Fruit fly (Drosophila melanogaster) whole organism, larva: Measurements from ENCODE around the gene fng.

Experiments used
- noc ChIP-seq: fragments of 200-800 bp; sonication (Bioruptor generic); optimal IDR thresholded peaks from 3 replicates; lab custom pipeline; 2019; ENCODE audit warnings: missing biosample characterization, mild to moderate bottlenecking, missing genetic modification characterization, moderate library complexity

Gene fng

DNA sequence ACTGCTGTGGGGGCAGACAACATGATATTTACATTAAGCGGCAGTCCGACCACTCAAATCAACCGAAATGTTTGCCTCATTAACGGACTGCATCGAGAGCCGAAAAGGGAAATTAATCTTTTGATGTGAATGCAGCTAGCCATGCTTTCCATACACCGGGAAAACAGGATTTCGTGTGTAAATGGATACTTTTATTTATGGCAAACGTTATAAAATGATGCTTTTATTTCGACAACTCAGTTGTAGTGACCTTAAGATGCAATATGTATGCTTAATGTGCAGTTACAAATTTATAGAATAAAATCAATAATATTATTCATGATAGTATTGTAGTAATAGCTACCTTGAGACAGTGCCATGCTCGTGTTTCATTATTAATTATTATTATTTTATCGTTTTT is 17.8 kb downstream of the fng start:
- no peak for TF ChIP-seq noc (tag; lab: Kevin White, UChicago)

DNA sequence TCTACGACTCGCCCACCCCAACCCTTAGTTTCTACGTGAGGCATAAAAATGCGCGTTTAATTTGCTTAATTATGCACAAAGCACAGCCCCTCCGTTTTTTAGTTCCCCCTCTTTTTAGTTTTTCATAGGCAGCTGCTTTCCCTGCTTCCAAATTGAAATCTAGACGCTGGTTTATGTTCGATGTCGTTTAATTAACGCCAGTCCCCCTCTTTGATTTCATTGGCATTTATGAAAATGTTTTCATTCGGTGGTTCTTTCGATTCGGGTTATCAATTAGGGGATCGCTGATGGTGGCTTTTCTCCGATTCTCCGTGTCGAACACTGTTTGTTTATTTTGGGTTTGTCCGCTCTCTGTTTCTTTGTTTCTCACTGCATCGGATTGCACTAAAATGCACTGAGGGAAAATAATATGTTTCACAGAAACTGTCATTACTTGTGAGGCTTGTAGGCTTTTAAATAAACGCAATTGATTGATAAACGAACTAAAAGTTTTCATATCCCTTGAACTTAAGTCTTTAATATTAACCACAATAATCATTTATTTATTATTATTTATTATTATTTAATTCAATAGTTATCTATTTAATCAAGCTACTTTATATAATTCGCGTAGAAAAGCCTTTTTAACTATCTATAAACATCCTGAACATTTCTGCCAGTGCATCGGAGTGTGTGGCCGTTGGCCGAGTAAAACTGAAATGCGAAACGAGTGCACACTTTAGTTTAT is 19.1 kb downstream of the fng start:
- TF ChIP-seq noc (tag; lab: Kevin White, UChicago): no peak

DNA sequence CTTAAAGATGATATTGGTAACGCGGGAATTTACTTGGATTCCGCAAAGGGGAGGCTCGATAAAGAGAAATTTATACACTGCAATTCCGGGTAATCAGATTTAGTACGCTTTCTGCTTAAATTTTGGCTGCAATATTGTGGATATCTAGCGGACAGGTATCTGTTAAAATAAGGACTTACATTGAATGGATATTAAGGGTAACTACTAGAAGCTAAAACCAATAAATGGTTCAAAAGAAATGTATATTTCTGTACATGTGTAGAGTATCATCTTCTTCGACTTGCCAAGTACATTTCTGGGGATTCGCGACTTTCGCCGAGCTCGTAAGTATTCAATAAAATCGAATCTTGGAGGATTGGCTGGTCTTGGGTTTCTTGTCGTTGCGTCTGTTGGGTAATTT is 19.9 kb downstream of the fng start:
- TF ChIP-seq noc (tag; lab: Kevin White, UChicago): no peak

DNA sequence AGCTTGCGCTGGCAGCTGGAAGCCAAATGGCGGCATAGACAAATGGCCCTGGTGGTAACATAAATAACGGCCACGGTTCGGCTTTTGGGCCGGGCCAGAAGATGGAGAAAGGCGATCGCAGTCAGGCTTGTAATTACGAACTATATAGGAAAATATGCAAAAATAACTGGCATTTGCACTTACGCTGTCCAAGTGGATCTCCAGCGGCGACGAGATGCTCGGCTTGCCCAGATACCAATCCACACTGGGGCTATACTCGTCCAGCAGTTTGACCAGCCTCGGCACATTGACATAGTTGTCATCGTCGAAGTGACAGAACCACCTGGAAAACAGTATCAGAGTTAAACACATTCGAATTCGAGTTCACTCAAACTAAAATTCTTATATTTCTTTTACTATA is 21.8 kb downstream of the fng start, which contains the start of gene CG10589:
Gene CG10589, plus strand, starts transcription at position 301 of the 400 bp plus-strand sequence.
- TF ChIP-seq noc (tag; lab: Kevin White, UChicago): no peak

DNA sequence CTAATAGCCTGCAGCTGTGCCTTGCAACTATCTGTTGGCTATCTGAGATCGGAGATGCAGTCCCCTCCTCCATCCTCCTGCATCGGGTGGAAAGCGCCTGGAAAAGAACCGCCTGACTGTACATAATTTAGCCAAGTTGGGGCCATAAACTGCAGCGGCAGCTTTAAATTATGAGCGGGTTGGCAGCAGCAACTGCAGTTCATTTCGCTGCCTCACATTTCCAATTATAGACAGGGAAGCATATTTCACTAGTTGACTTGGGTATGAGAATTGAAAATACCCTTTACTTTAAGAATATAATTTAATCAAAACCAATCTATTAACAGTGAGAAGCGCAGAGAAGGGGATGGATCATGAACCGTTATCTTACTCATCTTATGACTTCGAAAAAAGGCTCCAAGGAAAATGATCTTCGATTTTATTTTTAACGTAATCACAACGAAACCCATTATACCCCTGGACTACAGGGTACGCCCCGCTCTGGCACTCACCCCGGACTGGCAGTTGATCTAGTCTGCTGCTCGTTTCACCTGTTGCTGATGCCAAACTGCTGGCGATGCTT is 26.2 kb downstream of the fng start:
- no peak for TF ChIP-seq noc (tag; lab: Kevin White, UChicago)

DNA sequence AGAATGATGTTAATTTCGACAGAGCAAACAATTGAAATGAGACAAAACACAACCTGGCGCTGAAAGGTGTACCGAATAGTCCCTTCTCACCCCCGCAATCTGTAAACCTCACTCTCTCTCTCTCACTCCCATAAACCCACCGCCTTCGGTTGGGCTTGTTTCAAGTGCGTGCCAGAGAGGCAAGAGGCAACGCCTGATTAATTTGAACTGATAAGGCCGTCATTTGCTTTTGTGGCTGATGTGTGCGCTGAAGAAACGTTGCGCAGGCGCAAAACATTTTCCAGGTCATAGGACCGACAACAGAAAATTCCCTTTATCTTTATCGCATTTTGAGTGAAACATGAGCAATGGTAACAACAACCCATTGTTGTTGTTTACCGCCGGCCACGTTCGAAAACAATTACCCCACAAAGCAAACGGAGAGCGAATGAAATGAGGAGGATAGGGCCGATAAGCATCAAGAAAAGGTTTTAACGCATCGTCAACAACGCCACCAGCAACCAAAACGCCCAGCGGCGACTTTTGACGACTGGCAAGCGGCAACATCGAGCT is 27.0 kb downstream of the fng start:
- TF ChIP-seq noc (tag; lab: Kevin White, UChicago): no peak

DNA sequence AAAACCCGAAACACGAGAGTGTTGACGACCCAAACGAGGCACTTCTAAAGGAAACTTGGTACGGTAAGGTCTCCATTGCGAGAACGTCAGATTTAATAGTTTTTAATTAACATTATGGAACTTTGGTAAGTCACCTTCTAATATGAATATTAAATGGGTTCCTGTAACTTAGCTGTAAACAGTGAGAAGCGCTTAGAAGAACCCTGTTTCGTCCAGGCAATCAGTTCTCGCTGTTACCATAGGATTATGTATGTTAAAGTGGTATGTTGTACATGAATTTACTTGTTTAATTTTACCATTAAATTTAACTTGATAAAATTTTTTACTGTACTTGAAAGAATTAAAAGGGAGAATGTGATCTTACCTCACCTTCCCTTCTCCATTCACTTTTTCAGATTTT is 27.5 kb downstream of the fng start:
- TF ChIP-seq noc (tag; lab: Kevin White, UChicago): no peak

DNA sequence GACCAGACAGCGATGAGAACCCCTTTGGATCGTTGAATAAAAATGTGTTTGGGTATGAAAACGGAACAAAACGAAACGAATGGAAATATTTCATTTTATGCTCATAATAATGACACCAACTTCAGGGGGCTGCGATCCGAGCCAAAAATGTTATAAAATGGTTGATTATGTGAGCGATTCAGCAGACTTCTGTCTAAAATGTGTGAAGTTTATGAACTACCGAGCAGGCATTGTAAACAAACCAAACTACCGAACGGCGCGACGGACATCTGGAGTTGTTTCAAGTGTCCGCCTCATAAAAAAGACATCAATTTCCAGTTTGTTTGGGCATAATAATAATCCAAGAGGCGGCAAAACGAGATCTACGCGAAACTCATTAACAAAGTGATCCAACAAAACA is 28.8 kb downstream of the fng start:
- TF ChIP-seq noc (tag; lab: Kevin White, UChicago): no peak

DNA sequence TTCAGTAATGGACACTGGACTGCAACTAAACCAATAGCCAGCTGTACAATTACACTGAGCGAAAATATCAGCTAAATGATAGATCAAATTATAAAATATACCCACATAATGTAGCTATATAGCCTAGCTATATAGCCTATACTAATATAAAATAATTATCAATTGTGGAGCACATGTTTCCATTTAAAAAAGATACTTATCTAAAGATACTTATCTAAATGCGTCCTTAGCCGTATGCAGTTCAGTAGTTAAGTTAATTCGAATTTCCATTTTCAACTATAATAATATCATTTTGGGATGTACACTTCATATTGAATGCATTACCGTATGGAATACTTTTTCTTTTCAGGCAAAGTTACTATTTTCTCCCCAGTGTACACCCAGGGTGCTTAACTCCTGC is 30.4 kb downstream of the fng start:
- TF ChIP-seq noc (tag; lab: Kevin White, UChicago): no peak

DNA sequence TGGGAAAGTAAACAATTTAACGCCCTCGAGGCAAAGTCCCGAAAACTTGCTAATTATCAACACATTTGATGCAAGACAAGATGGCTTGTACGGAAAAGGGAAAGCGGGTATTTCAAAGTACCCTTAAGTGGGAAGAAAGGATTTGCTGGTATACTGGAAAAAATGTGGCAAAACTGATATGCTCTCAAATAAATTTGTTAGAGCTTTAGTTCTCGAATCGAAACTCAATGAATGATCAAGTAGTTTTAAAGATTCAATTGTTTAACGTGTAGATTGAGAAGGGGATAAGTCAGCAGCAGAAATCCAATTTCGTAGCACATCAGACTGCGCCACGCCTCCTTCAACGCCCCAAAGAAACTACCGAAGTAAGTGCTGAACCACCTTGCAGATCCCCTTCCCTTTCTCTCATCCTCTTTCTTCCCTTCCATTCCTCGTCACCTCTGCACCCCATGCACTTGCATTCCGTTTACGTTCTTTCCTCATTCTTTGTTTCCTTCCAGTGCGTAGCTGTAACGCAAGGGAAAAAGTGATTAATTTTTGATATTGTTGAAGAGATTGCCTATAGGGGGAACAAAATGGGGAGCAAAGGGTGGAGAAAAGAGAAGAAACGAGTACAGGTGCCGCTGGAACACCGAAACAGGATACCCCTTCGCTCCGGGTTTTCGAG is 32.2 kb downstream of the fng start:
- no peak for TF ChIP-seq noc (tag; lab: Kevin White, UChicago)

DNA sequence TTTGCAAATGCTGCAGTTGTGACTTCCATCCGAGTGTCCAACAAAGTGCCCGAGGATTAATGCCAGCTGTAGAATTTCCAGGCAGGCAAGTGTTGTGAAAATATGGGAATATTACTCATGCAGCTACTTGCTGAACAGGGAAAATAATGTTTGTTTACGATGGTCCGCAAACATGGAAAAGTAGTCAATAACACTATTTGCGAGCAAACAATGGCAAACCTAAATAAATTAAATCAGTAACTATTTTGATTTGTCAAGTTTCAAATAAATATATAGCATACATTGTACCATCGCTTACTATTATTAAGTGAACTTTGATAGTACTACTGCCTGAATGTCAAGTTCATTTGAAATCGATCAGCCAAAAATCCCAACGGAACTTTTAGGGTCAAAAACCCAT is 34.2 kb downstream of the fng start:
- TF ChIP-seq noc (tag; lab: Kevin White, UChicago): no peak

DNA sequence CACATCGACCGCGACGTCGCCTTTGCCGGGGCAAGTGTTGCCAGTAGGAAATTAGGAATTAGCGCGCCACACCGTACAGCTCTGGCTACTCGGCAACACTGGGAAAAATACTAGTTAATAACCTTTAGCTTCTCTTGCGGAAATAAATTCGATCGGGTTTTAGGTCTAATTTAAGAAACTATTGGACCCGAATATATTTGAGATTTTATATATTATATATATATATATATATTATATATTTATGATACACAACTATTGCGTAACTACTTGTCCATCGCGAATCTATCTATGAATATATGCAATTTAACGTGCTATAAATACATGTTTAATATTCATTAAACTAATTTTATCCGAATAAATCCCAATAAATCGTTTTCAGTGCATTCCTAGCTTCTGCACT is 34.9 kb downstream of the fng start:
- TF ChIP-seq noc (tag; lab: Kevin White, UChicago): no peak

DNA sequence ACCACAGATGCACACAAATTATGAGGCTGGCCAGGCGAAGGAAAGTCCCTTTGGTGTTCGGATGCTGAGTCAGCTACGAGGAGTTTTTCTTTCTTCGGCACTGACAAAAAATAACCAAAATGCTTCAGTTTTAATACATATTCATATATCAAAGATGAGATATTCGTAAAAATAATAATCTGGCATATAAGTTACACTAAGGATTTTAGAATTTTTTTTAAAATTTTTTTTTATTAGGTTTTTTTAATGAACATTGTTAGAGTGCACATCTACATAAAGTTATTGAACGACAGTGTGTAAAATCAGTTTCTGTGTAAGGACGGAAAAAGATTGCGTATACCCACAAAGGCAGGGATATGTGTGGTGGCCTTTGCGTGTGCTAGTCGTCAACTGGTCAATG is 42.4 kb downstream of the fng start:
- no peak for TF ChIP-seq noc (tag; lab: Kevin White, UChicago)

DNA sequence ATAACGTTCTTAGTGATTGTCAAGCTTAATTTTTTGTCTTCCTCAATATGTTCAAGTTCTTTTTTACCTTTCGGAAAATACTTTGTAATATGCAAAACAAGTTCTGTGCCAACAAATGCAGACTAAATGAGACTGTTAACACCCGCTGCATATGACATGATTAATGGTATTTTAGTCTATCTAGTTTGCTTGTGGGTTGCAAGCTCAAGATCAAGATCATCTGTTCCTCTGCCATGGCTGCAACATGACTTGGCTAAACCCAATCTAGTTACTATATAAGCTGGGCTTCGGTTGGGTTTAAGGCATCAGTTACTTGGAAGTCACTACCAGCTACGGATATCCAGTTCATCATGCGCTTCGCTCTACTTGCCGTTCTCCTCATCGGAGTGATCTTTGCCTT is 43.8 kb downstream of the fng start, which contains the start of gene CG11458:
Gene CG11458, plus strand, starts transcription at position 301 of the 400 bp plus-strand sequence.
- no peak for TF ChIP-seq noc (tag; lab: Kevin White, UChicago)

DNA sequence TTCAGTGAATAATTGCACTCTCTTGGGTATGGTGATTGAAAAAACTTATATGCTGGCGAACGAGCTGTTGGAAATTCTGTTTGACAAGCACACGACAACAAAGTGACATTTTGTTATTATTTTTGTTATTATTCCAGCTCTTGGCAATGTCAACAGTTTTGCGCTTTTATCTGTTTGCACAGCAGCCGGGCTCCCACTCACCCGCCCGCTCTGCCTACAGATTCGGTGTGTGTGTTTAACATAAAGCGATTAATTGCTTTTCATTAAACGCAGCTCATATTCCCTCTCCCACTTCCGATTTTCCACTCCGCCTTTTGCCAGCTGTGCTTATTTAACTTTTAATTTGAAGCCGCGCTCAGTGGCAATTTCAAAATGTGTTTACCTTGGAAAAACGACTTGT is 48.3 kb downstream of the fng start:
- no peak for TF ChIP-seq noc (tag; lab: Kevin White, UChicago)

DNA sequence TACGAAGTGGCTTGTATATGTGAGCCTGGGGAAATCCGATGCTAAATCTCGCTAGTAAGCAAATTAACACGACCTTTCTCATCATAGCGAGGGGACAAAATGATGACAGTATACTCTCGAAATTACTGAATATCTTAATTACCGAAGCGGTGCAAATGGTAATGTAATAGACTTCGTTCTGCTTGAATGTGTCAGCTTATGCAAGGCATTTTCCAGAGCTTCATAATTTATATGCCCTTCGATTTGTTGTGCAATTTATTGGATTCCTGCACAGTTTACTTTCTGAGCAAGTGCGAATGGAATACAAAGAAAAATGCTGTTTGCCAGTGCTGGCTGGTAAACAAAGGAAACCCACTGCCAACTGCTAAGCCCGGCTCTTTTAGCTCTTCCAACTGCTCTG is 52.0 kb downstream of the fng start, which contains the start of the genes Sfp77F and CG43931:
Gene Sfp77F, minus strand, starts transcription at position 101 of the 400 bp plus-strand sequence.
Gene CG43931, plus strand, starts transcription at position 241 of the 400 bp plus-strand sequence.
- TF ChIP-seq noc (tag; lab: Kevin White, UChicago): no peak
